Worm (Caenorhabditis elegans) whole organism, L2 larva: ENCODE results near the gene F48D6.4.

Source experiments
- ZK546.5 ChIP-seq: sonication (generic microtip); optimal IDR thresholded peaks from 2 replicates; lab custom pipeline; 2017; ENCODE audit warnings: missing biosample characterization, missing genetic modification characterization
- aly-2 ChIP-seq: fragments of 150-350 bp; optimal IDR thresholded peaks from 2 replicates; lab custom pipeline; 2014; ENCODE audit warnings: missing biosample characterization, missing genetic modification characterization
- elt-3 ChIP-seq: sonication (generic microtip); optimal IDR thresholded peaks from 2 replicates; lab custom pipeline; 2017; ENCODE audit warnings: missing biosample characterization, missing genetic modification characterization
- mab-5 ChIP-seq: fragments of 150-350 bp; optimal IDR thresholded peaks from 2 replicates; lab custom pipeline; 2014; ENCODE audit warnings: missing biosample characterization, missing genetic modification characterization
- mbf-1 ChIP-seq: sonication (generic microtip); optimal IDR thresholded peaks from 2 replicates; lab custom pipeline; 2017; ENCODE audit warnings: missing biosample characterization, missing genetic modification characterization
- nhr-237 ChIP-seq: fragments of 150-350 bp; optimal IDR thresholded peaks from 2 replicates; lab custom pipeline; 2014; ENCODE audit warnings: missing biosample characterization, missing genetic modification characterization
- nhr-25 ChIP-seq: fragments of 150-350 bp; sonication (generic microtip); optimal IDR thresholded peaks from 3 replicates; lab custom pipeline; 2014; ENCODE audit warnings: missing biosample characterization, missing genetic modification characterization
- snpc-4 ChIP-seq: fragments of 150-350 bp; optimal IDR thresholded peaks from 2 replicates; lab custom pipeline; 2014; ENCODE audit warnings: missing biosample characterization, missing genetic modification characterization
- unc-62 ChIP-seq: fragments of 150-350 bp; optimal IDR thresholded peaks from 2 replicates; lab custom pipeline; 2014; ENCODE audit warnings: missing biosample characterization, missing genetic modification reagents, missing genetic modification characterization
- zag-1 ChIP-seq: fragments of 150-350 bp; optimal IDR thresholded peaks from 2 replicates; lab custom pipeline; 2014; ENCODE audit warnings: missing biosample characterization, missing genetic modification characterization

- no peak for TF ChIP-seq mbf-1
- TF ChIP-seq nhr-237 (tag; lab: Kevin White, UChicago) = peak; percentile 34
- TF ChIP-seq aly-2 (tag; lab: Kevin White, UChicago) = no peak
- no peak for TF ChIP-seq zag-1 (tag; lab: Kevin White, UChicago)
- TF ChIP-seq nhr-25 (tag; lab: Kevin White, UChicago) = peak; percentile 77
- peak; percentile 39 for TF ChIP-seq snpc-4 (tag; lab: Kevin White, UChicago)
- peak; percentile 82 for TF ChIP-seq mab-5 (tag; lab: Kevin White, UChicago)
- TF ChIP-seq elt-3 (tag; lab: Kevin White, UChicago) = no peak
- no peak for TF ChIP-seq ZK546.5 (tag; lab: Kevin White, UChicago)
- peak; percentile 42 for TF ChIP-seq unc-62
These were observed 24.1 kb downstream of the F48D6.4 start for ce11 chrX:4222779-4223387.
